Worm (Caenorhabditis elegans) whole organism, L2 larva: Measurements from ENCODE around the gene B0286.1.

Experiments used
- F13H6.1 ChIP-seq: sonication (generic microtip); optimal IDR thresholded peaks from 2 replicates; lab custom pipeline; 2016; ENCODE audit warnings: missing genetic modification characterization, missing compliant biosample characterization
- ama-1 ChIP-seq: fragments of 150-350 bp; optimal IDR thresholded peaks from 2 replicates; lab custom pipeline; 2018; ENCODE audit warnings: inconsistent platforms
- ceh-16 ChIP-seq: fragments of 150-350 bp; optimal IDR thresholded peaks from 2 replicates; lab custom pipeline; 2014; ENCODE audit warnings: missing biosample characterization, missing genetic modification characterization
- mdl-1 ChIP-seq, 2 experiments: fragments of 150-350 bp in 1 of 2; sonication (generic microtip) in 1 of 2; optimal IDR thresholded peaks; 2 replicates each; lab custom pipeline; 2017; ENCODE audit warnings: missing biosample characterization in 2 of 2, missing genetic modification characterization in 2 of 2
- nhr-10 ChIP-seq: sonication (generic microtip); optimal IDR thresholded peaks from 2 replicates; lab custom pipeline; 2017; ENCODE audit warnings: missing biosample characterization, missing genetic modification characterization
- nhr-11 ChIP-seq: fragments of 150-350 bp; optimal IDR thresholded peaks from 2 replicates; lab custom pipeline; 2014; ENCODE audit warnings: missing biosample characterization, missing genetic modification characterization
- nhr-23 ChIP-seq: fragments of 150-350 bp; optimal IDR thresholded peaks from 2 replicates; lab custom pipeline; 2014; ENCODE audit warnings: missing biosample characterization, missing genetic modification reagents, missing genetic modification characterization
- nhr-237 ChIP-seq: fragments of 150-350 bp; optimal IDR thresholded peaks from 2 replicates; lab custom pipeline; 2014; ENCODE audit warnings: missing biosample characterization, missing genetic modification characterization
- skn-1 ChIP-seq: sonication (generic microtip); optimal IDR thresholded peaks from 2 replicates; lab custom pipeline; 2017; ENCODE audit warnings: missing biosample characterization, missing genetic modification characterization
- unc-39 ChIP-seq: fragments of 150-350 bp; optimal IDR thresholded peaks from 2 replicates; lab custom pipeline; 2014; ENCODE audit warnings: missing biosample characterization, missing genetic modification characterization
- unc-55 ChIP-seq: fragments of 150-350 bp; sonication (generic microtip); optimal IDR thresholded peaks from 3 replicates; lab custom pipeline; 2014; ENCODE audit warnings: missing biosample characterization, missing genetic modification reagents, missing genetic modification characterization
- zag-1 ChIP-seq: fragments of 150-350 bp; optimal IDR thresholded peaks from 2 replicates; lab custom pipeline; 2014; ENCODE audit warnings: missing biosample characterization, missing genetic modification characterization
- ztf-11 ChIP-seq: sonication (generic microtip); optimal IDR thresholded peaks from 2 replicates; lab custom pipeline; 2017; ENCODE audit warnings: missing biosample characterization, missing genetic modification characterization

- TF ChIP-seq nhr-11 (tag; lab: Kevin White, UChicago) (no peak), ztf-11 (no peak), ama-1 (no peak), unc-39 (no peak), unc-55 (GFP tag; lab: Kevin White, UChicago) (no peak), zag-1 (tag; lab: Kevin White, UChicago) (no peak), mdl-1 (tag; optimal IDR thresholded peaks at IDR 0.05; lab: Kevin White, UChicago) (no peak), F13H6.1 (no peak), nhr-23 (tag; lab: Kevin White, UChicago) (no peak), ceh-16 (tag; lab: Kevin White, UChicago) (no peak), skn-1 (tag; lab: Kevin White, UChicago) (no peak), nhr-10 (tag; lab: Kevin White, UChicago) (no peak), nhr-237 (no peak)
Observed at ce11 chrII:4334448-4334847, 43.8 kb upstream of the B0286.1 start, which contains the start of gene madf-3.
